Worm (Caenorhabditis elegans): ENCODE measurements around the gene metl-2.

metl-2 gene

ce11 chrII:15003410-15003809, 33.7 kb downstream of the metl-2 start, which contains the start of gene Y53F4B.10:
Gene Y53F4B.10 (minus strand): TSS chrII:15003510.
- TF ChIP-seq med-1 (GFP tag; optimal IDR thresholded peaks at IDR 0.05; ENCODE audit: insufficient read depth) = no peak
- no peak for TF ChIP-seq ref-1 (GFP tag; conservative IDR thresholded peaks at IDR 0.05)
- TF ChIP-seq ztf-23 (GFP tag; IDR thresholded peaks at IDR 0.05) = no peak
- TF ChIP-seq ztf-29 (GFP tag; IDR thresholded peaks at IDR 0.05) = no peak
- no peak for TF ChIP-seq klf-2 (GFP tag; conservative IDR thresholded peaks at IDR 0.05)
- no peak for TF ChIP-seq flt-1 (GFP tag; IDR thresholded peaks at IDR 0.05)
- TF ChIP-seq T22C8.4 (GFP tag; IDR thresholded peaks at IDR 0.05) = no peak
- TF ChIP-seq cog-1 (tag; optimal IDR thresholded peaks at IDR 0.05) = no peak
- TF ChIP-seq tab-1 (GFP tag; IDR thresholded peaks at IDR 0.05) = no peak

- no peak for TF ChIP-seq med-1 (GFP tag; optimal IDR thresholded peaks at IDR 0.05; ENCODE audit: insufficient read depth)
- TF ChIP-seq klf-2 (GFP tag; conservative IDR thresholded peaks at IDR 0.05) = no peak
- no peak for TF ChIP-seq cog-1 (tag; optimal IDR thresholded peaks at IDR 0.05)
- TF ChIP-seq ztf-23 (GFP tag; IDR thresholded peaks at IDR 0.05) = no peak
- no peak for TF ChIP-seq T22C8.4 (GFP tag; IDR thresholded peaks at IDR 0.05)
- TF ChIP-seq ztf-29 (GFP tag; IDR thresholded peaks at IDR 0.05) = no peak
- TF ChIP-seq ref-1 (GFP tag; conservative IDR thresholded peaks at IDR 0.05) = no peak
- TF ChIP-seq tab-1 (GFP tag; IDR thresholded peaks at IDR 0.05) = no peak
- no peak for TF ChIP-seq flt-1 (GFP tag; IDR thresholded peaks at IDR 0.05)
These were observed 34.8 kb downstream of the metl-2 start for ce11 chrII:15004538-15004937.

ce11 chrII:15005118-15005517, 35.4 kb downstream of the metl-2 start:
- TF ChIP-seq ref-1 (GFP tag; conservative IDR thresholded peaks at IDR 0.05) (no peak), tab-1 (GFP tag; IDR thresholded peaks at IDR 0.05) (no peak), klf-2 (GFP tag; conservative IDR thresholded peaks at IDR 0.05) (no peak), T22C8.4 (GFP tag; IDR thresholded peaks at IDR 0.05) (no peak), cog-1 (tag; optimal IDR thresholded peaks at IDR 0.05) (no peak), ztf-29 (GFP tag; IDR thresholded peaks at IDR 0.05) (no peak), flt-1 (GFP tag; IDR thresholded peaks at IDR 0.05) (no peak), ztf-23 (GFP tag; IDR thresholded peaks at IDR 0.05) (no peak), med-1 (GFP tag; optimal IDR thresholded peaks at IDR 0.05; ENCODE audit: insufficient read depth) (no peak)

- TF ChIP-seq med-1 (GFP tag; optimal IDR thresholded peaks at IDR 0.05; ENCODE audit: insufficient read depth) (no peak), ztf-29 (GFP tag; IDR thresholded peaks at IDR 0.05) (no peak), klf-2 (GFP tag; conservative IDR thresholded peaks at IDR 0.05) (no peak), tab-1 (GFP tag; IDR thresholded peaks at IDR 0.05) (no peak), cog-1 (tag; optimal IDR thresholded peaks at IDR 0.05) (no peak), ztf-23 (GFP tag; IDR thresholded peaks at IDR 0.05) (no peak), T22C8.4 (GFP tag; IDR thresholded peaks at IDR 0.05) (no peak), ref-1 (GFP tag; conservative IDR thresholded peaks at IDR 0.05) (no peak), flt-1 (GFP tag; IDR thresholded peaks at IDR 0.05) (no peak)
These were observed 38.9 kb downstream of the metl-2 start for ce11 chrII:15008481-15009057.

- peak; percentile 4 for TF ChIP-seq cog-1 (tag; optimal IDR thresholded peaks at IDR 0.05)
- TF ChIP-seq tab-1 (GFP tag; IDR thresholded peaks at IDR 0.05) = no peak
These were observed 40.9 kb downstream of the metl-2 start, which contains the start of the genes Y53F4B.9 and Y53F4B.11 for ce11 chrII:15010366-15011235. Gene Y53F4B.9 (minus strand): TSS chrII:15010416. Gene Y53F4B.11 (plus strand): TSS chrII:15010748.

ce11 chrII:15014380-15014779, 44.7 kb downstream of the metl-2 start, which contains the start of gene Y53F4B.51:
Gene Y53F4B.51 (minus strand): TSS chrII:15014442.
- TF ChIP-seq cog-1 (tag; optimal IDR thresholded peaks at IDR 0.05) (no peak), ztf-29 (GFP tag; IDR thresholded peaks at IDR 0.05) (no peak), flt-1 (GFP tag; IDR thresholded peaks at IDR 0.05) (no peak), tab-1 (GFP tag; IDR thresholded peaks at IDR 0.05) (no peak), med-1 (GFP tag; optimal IDR thresholded peaks at IDR 0.05; ENCODE audit: insufficient read depth) (no peak), ref-1 (GFP tag; conservative IDR thresholded peaks at IDR 0.05) (no peak), ztf-23 (GFP tag; IDR thresholded peaks at IDR 0.05) (no peak), T22C8.4 (GFP tag; IDR thresholded peaks at IDR 0.05) (no peak), klf-2 (GFP tag; conservative IDR thresholded peaks at IDR 0.05) (no peak)

- TF ChIP-seq ref-1 (GFP tag; conservative IDR thresholded peaks at IDR 0.05) (no peak), ztf-29 (GFP tag; IDR thresholded peaks at IDR 0.05) (no peak), med-1 (GFP tag; optimal IDR thresholded peaks at IDR 0.05; ENCODE audit: insufficient read depth) (no peak), klf-2 (GFP tag; conservative IDR thresholded peaks at IDR 0.05) (no peak), tab-1 (GFP tag; IDR thresholded peaks at IDR 0.05) (no peak), flt-1 (GFP tag; IDR thresholded peaks at IDR 0.05) (no peak), T22C8.4 (GFP tag; IDR thresholded peaks at IDR 0.05) (no peak), cog-1 (tag; optimal IDR thresholded peaks at IDR 0.05) (no peak)
These were observed 46.0 kb downstream of the metl-2 start for ce11 chrII:15015669-15016068.

- TF ChIP-seq med-1 (GFP tag; optimal IDR thresholded peaks at IDR 0.05; ENCODE audit: insufficient read depth) = no peak
- TF ChIP-seq T22C8.4 (GFP tag; IDR thresholded peaks at IDR 0.05) = no peak
- TF ChIP-seq ztf-23 (GFP tag; IDR thresholded peaks at IDR 0.05) = no peak
- TF ChIP-seq ref-1 (GFP tag; conservative IDR thresholded peaks at IDR 0.05) = no peak
- TF ChIP-seq klf-2 (GFP tag; conservative IDR thresholded peaks at IDR 0.05) = no peak
- no peak for TF ChIP-seq tab-1 (GFP tag; IDR thresholded peaks at IDR 0.05)
- no peak for TF ChIP-seq flt-1 (GFP tag; IDR thresholded peaks at IDR 0.05)
- no peak for TF ChIP-seq cog-1 (tag; optimal IDR thresholded peaks at IDR 0.05)
- no peak for TF ChIP-seq ztf-29 (GFP tag; IDR thresholded peaks at IDR 0.05)
These were observed 49.2 kb downstream of the metl-2 start, which contains the start of gene Y53F4B.12 for ce11 chrII:15018923-15019322. Gene Y53F4B.12 (plus strand): TSS chrII:15019223.

All from whole organism, midembryonic.